Worm (Caenorhabditis elegans): ENCODE measurements around the gene rgef-1.

ce11 chrV:9588574-9588973 is 27.1 kb upstream of the rgef-1 start:
- no peak for TF ChIP-seq dmd-6 (GFP tag; IDR thresholded peaks at IDR 0.05)
- TF ChIP-seq unc-62 (GFP tag; optimal IDR thresholded peaks at IDR 0.05 in 1 of 2), result no peak
- TF ChIP-seq unc-62 (tag; optimal IDR thresholded peaks at IDR 0.05), result no peak
- TF ChIP-seq ceh-28 (tag; optimal IDR thresholded peaks at IDR 0.05), result no peak
- TF ChIP-seq pqm-1 (tag; optimal IDR thresholded peaks at IDR 0.05), result no peak
- no peak for TF ChIP-seq fos-1 (tag; optimal IDR thresholded peaks at IDR 0.05)
- no peak for TF ChIP-seq ceh-82 (tag; optimal IDR thresholded peaks at IDR 0.05)
- no peak for TF ChIP-seq ama-1 (optimal IDR thresholded peaks at IDR 0.05)
- TF ChIP-seq hlh-30 (tag; optimal IDR thresholded peaks at IDR 0.05; ENCODE audit: insufficient read depth), result no peak

Measured in whole organism, L4 larva.